Worm (Caenorhabditis elegans) whole organism, late embryonic: ENCODE results near the gene F15E6.5.

ENCODE experiments used
- F13H6.1 ChIP-seq: sonication (generic microtip); optimal IDR thresholded peaks from 2 replicates; lab custom pipeline; 2016; ENCODE audit warnings: missing genetic modification characterization, missing compliant biosample characterization
- K02D7.2 ChIP-seq: sonication (generic microtip); optimal IDR thresholded peaks from 2 replicates; lab custom pipeline; 2017; ENCODE audit warnings: mild to moderate bottlenecking, missing genetic modification characterization, missing compliant biosample characterization
- eyg-1 ChIP-seq: sonication (generic microtip); optimal IDR thresholded peaks from 2 replicates; lab custom pipeline; 2016; ENCODE audit warnings: missing genotype, missing genetic modification characterization, missing compliant biosample characterization
- fkh-6 ChIP-seq: sonication (generic microtip); optimal IDR thresholded peaks from 2 replicates; lab custom pipeline; 2016; ENCODE audit warnings: missing genetic modification characterization, missing compliant biosample characterization
- gmeb-2 ChIP-seq: sonication (generic microtip); optimal IDR thresholded peaks from 2 replicates; lab custom pipeline; 2016; ENCODE audit warnings: missing genetic modification characterization, inconsistent platforms, missing compliant biosample characterization
- nfya-1 ChIP-seq: sonication (generic microtip); optimal IDR thresholded peaks from 2 replicates; lab custom pipeline; 2017; ENCODE audit warnings: missing genetic modification characterization, mild to moderate bottlenecking, missing compliant biosample characterization, antibody characterized with exemption, moderate library complexity
- nhr-11 ChIP-seq: fragments of 150-350 bp; optimal IDR thresholded peaks from 2 replicates; lab custom pipeline; 2014; ENCODE audit warnings: missing biosample characterization, missing genetic modification characterization
- tbx-2 ChIP-seq: sonication (generic microtip); optimal IDR thresholded peaks from 2 replicates; lab custom pipeline; 2016; ENCODE audit warnings: missing genetic modification characterization, missing compliant biosample characterization

- TF ChIP-seq tbx-2 (tag; lab: Kevin White, UChicago) (no peak), nhr-11 (no peak), F13H6.1 (tag; lab: Kevin White, UChicago) (no peak), fkh-6 (tag; lab: Kevin White, UChicago) (no peak), nfya-1 (tag; lab: Kevin White, UChicago) (no peak), eyg-1 (tag; lab: Kevin White, UChicago) (no peak), K02D7.2 (no peak), gmeb-2 (tag; lab: Kevin White, UChicago) (no peak)
Measured at ce11 chrIV:4272167-4272566, 17.2 kb upstream of the F15E6.5 start, which contains the start of gene F36A4.1.
